Fruit fly (Drosophila melanogaster): ENCODE measurements around the gene Trpml.
A peak's percentile ranks its signal among the peaks of the same experiment; 100 is the strongest.

DNA sequence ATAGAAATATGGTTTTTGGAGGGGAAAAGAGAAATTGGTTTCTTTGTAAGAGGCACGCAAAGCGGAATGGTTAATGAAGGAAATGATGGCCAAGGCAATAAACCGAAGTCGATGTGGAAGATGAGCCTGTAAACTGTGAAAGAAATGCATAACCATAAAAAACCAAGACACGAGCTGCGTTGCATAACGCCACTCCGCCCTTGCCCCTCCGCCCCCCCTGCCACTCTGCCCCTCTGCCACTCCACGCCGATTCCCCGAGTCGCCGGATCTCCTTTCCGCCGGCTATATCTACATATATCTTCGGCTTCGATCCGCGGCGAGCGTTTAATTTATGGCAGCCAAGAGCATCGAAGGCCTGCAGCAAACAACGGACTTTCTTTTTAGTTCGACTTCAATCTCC is 19.5 kb downstream of the Trpml start:
- TF ChIP-seq spab (GFP tag; optimal IDR thresholded peaks at IDR 0.05) (no peak), fd59A (GFP tag; optimal IDR thresholded peaks at IDR 0.05) (no peak), vri (GFP tag; optimal IDR thresholded peaks at IDR 0.05) (peak; percentile 15), svp (GFP tag) (no peak)

Data from whole organism, prepupa.